Fruit fly (Drosophila melanogaster): ENCODE data around the gene app.
A peak's percentile ranks its signal among the peaks of the same experiment; 100 is the strongest.

Gene app

DNA sequence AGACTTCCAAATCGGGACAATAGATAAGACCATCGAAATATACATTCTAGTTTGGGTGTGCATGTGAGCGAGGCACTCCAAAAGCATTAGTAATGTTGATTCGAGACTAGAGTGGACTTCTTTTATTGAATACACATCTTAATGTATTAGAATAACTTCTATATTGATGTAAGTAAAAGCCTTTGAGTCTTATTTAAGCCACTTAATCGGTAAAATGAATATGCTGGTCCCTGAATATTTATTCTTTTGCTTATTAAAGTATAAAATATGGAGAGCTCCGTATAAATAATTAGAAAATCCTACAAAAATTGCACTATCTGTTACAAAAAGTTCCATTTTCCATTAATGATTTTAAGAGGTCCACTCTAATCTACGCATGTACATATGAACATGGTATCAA, 3.2 kb upstream of the app start (continued):
- TF ChIP-seq Hand (GFP tag; optimal IDR thresholded peaks at IDR 0.05) (peak; percentile 27), CG18262 (tag; optimal IDR thresholded peaks at IDR 0.05) (peak; percentile 28), CG3163 (GFP tag; optimal IDR thresholded peaks at IDR 0.05) (no peak), Blimp-1 (GFP tag; optimal IDR thresholded peaks at IDR 0.05) (peak; percentile 21), dmrt99B (tag; optimal IDR thresholded peaks at IDR 0.05) (peak; percentile 51), pho (GFP tag; optimal IDR thresholded peaks at IDR 0.05) (no peak), CG33213 (GFP tag; optimal IDR thresholded peaks at IDR 0.05) (no peak), gem (tag; optimal IDR thresholded peaks at IDR 0.05) (peak; percentile 64), CG15269 (tag; optimal IDR thresholded peaks at IDR 0.05) (peak; percentile 68), CG3281 (GFP tag; optimal IDR thresholded peaks at IDR 0.05) (peak; percentile 73), Oaz (GFP tag; IDR thresholded peaks at IDR 0.05) (no peak), CG30403 (GFP tag; optimal IDR thresholded peaks at IDR 0.05) (peak; percentile 44), CG17612 (GFP tag; IDR thresholded peaks at IDR 0.05) (no peak), tgo (GFP tag; IDR thresholded peaks at IDR 0.05) (peak; percentile 28; the same call in 1 of the 3 replicates), unpg (GFP tag; optimal IDR thresholded peaks at IDR 0.05) (peak; percentile 43), Ets65A (GFP tag) (no peak), CG13287 (GFP tag; IDR thresholded peaks at IDR 0.05; ENCODE audit: partially characterized antibody) (no peak), CG6683 (GFP tag; optimal IDR thresholded peaks at IDR 0.05) (peak; percentile 16), tna (GFP tag; IDR thresholded peaks at IDR 0.05; ENCODE audit: partially characterized antibody) (no peak), MBD-R2 (GFP tag; IDR thresholded peaks at IDR 0.05) (peak; percentile 14; the same call in 1 of the 2 replicates), ap (GFP tag; IDR thresholded peaks at IDR 0.05) (no peak), CG9727 (GFP tag; optimal IDR thresholded peaks at IDR 0.05) (peak; percentile 22), phol (tag; optimal IDR thresholded peaks at IDR 0.05) (peak; percentile 26), D19B (GFP tag; optimal IDR thresholded peaks at IDR 0.05) (peak; percentile 23), CG12155 (GFP tag; optimal IDR thresholded peaks at IDR 0.05) (no peak), Fer1 (GFP tag; optimal IDR thresholded peaks at IDR 0.05) (peak; percentile 76), gfzf (GFP tag; optimal IDR thresholded peaks at IDR 0.05) (no peak), scrt (GFP tag; optimal IDR thresholded peaks at IDR 0.05) (peak; percentile 1), Meics (GFP tag; optimal IDR thresholded peaks at IDR 0.05) (peak; percentile 64), CG14710 (tag; optimal IDR thresholded peaks at IDR 0.05) (peak; percentile 9), CG15514 (GFP tag; optimal IDR thresholded peaks at IDR 0.05) (peak; percentile 32), HHEX (GFP tag; optimal IDR thresholded peaks at IDR 0.05) (peak; percentile 60), CG8290 (GFP tag; optimal IDR thresholded peaks at IDR 0.05) (no peak), CG8290 (tag; optimal IDR thresholded peaks at IDR 0.05) (no peak), CG11504 (tag; optimal IDR thresholded peaks at IDR 0.05) (peak; percentile 65), lilli (GFP tag; optimal IDR thresholded peaks at IDR 0.05) (no peak), CG9797 (GFP tag; optimal IDR thresholded peaks at IDR 0.05) (no peak), fd3F (GFP tag; optimal IDR thresholded peaks at IDR 0.05) (peak; percentile 41), CG10366 (GFP tag; IDR thresholded peaks at IDR 0.05) (no peak), toy (GFP tag; IDR thresholded peaks at IDR 0.05) (no peak), Ssrp (tag; optimal IDR thresholded peaks at IDR 0.05) (peak; percentile 2), nerfin-1 (tag; optimal IDR thresholded peaks at IDR 0.05) (peak; percentile 20), CG10147 (GFP tag; optimal IDR thresholded peaks at IDR 0.05) (peak; percentile 55), p53 (GFP tag; optimal IDR thresholded peaks at IDR 0.05) (no peak), rib (GFP tag; IDR thresholded peaks at IDR 0.05) (no peak), pfk (GFP tag; optimal IDR thresholded peaks at IDR 0.05) (no peak), Antp (GFP tag; optimal IDR thresholded peaks at IDR 0.05) (no peak), Ravus (GFP tag; IDR thresholded peaks at IDR 0.05) (no peak), hkb (optimal IDR thresholded peaks at IDR 0.05) (no peak), hkb (GFP tag; IDR thresholded peaks at IDR 0.05) (0 out of 2 replicates have a peak, but pooled peaks have one; percentile 19), CG12391 (tag; optimal IDR thresholded peaks at IDR 0.05) (peak; percentile 26)

Data from whole organism, embryonic.